Worm (Caenorhabditis elegans): ENCODE measurements around the gene Y111B2A.2.

DNA sequence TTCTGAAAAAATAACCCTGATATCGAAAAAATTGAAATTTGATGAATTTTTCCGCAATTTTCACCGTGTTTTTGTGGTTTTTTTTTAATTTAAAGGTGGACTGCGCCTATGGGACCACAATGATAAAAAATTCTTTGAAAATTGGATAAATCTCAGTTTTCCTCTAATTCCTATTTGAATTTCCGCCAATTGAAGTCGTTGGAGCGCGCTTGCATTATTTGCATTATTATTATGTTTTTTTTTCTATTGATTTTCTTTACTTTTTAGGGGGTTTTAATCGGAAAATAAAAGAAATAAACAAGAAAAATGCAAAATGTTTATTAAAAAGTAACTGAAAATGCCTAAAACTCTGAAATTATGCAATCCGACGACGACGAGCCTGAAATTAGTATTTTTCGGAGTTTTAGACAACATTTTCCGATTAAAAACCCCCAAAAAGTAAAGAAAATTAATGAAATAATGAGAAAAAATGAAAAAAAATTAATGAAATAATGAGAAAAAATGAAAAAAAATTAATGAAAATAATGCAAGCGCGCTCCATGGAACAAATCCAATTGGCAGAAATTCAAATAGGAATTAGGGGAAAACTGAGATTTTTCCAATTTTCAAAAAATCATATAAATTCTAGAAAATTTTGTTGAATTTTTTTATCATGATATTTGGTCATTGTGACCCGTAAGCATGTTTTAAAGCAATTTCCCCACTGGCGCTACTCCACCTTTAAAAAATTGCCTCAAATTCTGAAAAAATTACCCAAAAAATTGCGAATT is 40.0 kb upstream of the Y111B2A.2 start:
- no peak for TF ChIP-seq fkh-10 (GFP tag; optimal IDR thresholded peaks at IDR 0.05)
- TF ChIP-seq lin-13 (GFP tag; optimal IDR thresholded peaks at IDR 0.05), result no peak
- no peak for TF ChIP-seq nhr-76 (tag; optimal IDR thresholded peaks at IDR 0.05)
- TF ChIP-seq ceh-63 (GFP tag; optimal IDR thresholded peaks at IDR 0.05), result no peak
- TF ChIP-seq lin-35 (GFP tag; optimal IDR thresholded peaks at IDR 0.05), result peak in 1 of 2 experiments; percentile 13
- TF ChIP-seq efl-3 (GFP tag; optimal IDR thresholded peaks at IDR 0.05), result no peak
- TF ChIP-seq nhr-11 (tag; optimal IDR thresholded peaks at IDR 0.05), result no peak
- no peak for TF ChIP-seq zip-4 (GFP tag; optimal IDR thresholded peaks at IDR 0.05)
- no peak for TF ChIP-seq ceh-82 (tag; optimal IDR thresholded peaks at IDR 0.05)
- TF ChIP-seq pax-3 (tag; optimal IDR thresholded peaks at IDR 0.05), result no peak
- TF ChIP-seq nhr-12 (tag; optimal IDR thresholded peaks at IDR 0.05), result no peak
- no peak for TF ChIP-seq nhr-28 (tag; optimal IDR thresholded peaks at IDR 0.05)
- TF ChIP-seq ama-1 (optimal IDR thresholded peaks at IDR 0.05), result no peak
- TF ChIP-seq nhr-237 (tag; optimal IDR thresholded peaks at IDR 0.05), result no peak
